Worm (Caenorhabditis elegans): ENCODE data around the gene sams-4.

ce11 chrIV:5816466-5816865 is 29.7 kb downstream of the sams-4 start:
- TF ChIP-seq him-1 (tag; optimal IDR thresholded peaks at IDR 0.05) (no peak), W03F9.2 (tag; optimal IDR thresholded peaks at IDR 0.05) (no peak)

Data from whole organism, L4/young adult.